Fruit fly (Drosophila melanogaster): Measurements from ENCODE around the gene eIF3e.

- TF ChIP-seq lov (optimal IDR thresholded peaks at IDR 0.05) (no peak), lov (GFP tag; IDR thresholded peaks at IDR 0.05) (no peak), Nf-YB (GFP tag; optimal IDR thresholded peaks at IDR 0.05) (no peak), tll (GFP tag; optimal IDR thresholded peaks at IDR 0.05) (no peak)
Measured at dm6 chr3L:16796603-16797002, 9.9 kb upstream of the eIF3e start.
